Worm (Caenorhabditis elegans): ENCODE data around the gene srab-20.

ce11 chrV:3449810-3450209 is 21.0 kb downstream of the srab-20 start:
- TF ChIP-seq flt-1 (GFP tag; IDR thresholded peaks at IDR 0.05) (no peak), T22C8.4 (GFP tag; IDR thresholded peaks at IDR 0.05) (no peak), cog-1 (tag; optimal IDR thresholded peaks at IDR 0.05) (no peak), ztf-23 (GFP tag; IDR thresholded peaks at IDR 0.05) (no peak), ref-1 (GFP tag; conservative IDR thresholded peaks at IDR 0.05) (no peak), klf-2 (GFP tag; conservative IDR thresholded peaks at IDR 0.05) (no peak), ztf-29 (GFP tag; IDR thresholded peaks at IDR 0.05) (no peak), tab-1 (GFP tag; IDR thresholded peaks at IDR 0.05) (no peak)
